Fruit fly (Drosophila melanogaster): ENCODE data around the gene sfl.

sfl gene

DNA sequence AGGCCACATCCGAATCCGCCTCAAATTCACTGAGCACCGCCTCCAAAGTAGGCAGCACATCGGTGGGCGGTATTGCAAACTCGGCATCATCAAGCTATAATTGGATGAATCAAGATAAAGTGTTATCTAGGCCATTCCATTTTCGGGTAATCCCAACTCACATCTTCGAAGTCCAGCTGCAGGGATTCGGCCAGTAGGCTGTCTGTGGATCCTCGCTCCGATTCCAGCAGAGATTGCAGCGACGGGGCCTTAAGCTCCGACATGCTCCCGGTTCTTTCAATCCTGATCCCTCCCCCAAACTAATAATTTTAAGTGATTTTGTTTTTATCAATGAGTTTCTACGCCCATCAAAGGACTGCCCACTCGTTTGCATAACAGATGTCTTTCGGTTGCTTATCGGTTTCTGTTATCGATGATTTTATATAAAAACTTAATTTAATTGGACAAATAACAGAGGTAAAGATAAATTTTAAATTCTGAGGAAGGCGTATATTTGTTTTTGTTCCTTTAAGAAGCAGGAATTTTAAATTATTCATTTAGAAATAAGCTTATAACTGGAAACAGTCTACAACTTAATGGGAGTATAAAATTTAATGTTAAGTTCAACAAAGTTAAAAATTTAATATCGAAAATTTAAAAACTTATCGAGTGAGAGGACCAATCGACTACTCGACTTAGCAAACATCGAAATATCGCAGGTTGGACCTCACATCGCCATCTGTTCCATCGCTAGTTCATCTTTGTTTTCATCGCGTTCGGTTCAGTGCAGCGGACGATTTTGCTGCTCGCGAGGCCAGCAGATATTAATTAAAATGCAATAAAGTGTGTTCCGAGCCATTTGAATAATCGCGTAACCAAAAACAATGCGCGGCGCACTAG lies at the start of gene sfl, which contains the start of gene Vps8:
Gene sfl, plus strand, starts transcription at position 753 of the 879 bp plus-strand sequence.
Gene Vps8, minus strand, starts transcription at position 370 of the 879 bp plus-strand sequence.
- TF ChIP-seq pan (optimal IDR thresholded peaks at IDR 0.05) (no peak), Dll (optimal IDR thresholded peaks at IDR 0.05) (no peak), CG8478 (optimal IDR thresholded peaks at IDR 0.05) (no peak), EcR (GFP tag; optimal IDR thresholded peaks at IDR 0.05) (no peak), usp (GFP tag; optimal IDR thresholded peaks at IDR 0.05) (no peak), psq (optimal IDR thresholded peaks at IDR 0.05) (no peak)

DNA sequence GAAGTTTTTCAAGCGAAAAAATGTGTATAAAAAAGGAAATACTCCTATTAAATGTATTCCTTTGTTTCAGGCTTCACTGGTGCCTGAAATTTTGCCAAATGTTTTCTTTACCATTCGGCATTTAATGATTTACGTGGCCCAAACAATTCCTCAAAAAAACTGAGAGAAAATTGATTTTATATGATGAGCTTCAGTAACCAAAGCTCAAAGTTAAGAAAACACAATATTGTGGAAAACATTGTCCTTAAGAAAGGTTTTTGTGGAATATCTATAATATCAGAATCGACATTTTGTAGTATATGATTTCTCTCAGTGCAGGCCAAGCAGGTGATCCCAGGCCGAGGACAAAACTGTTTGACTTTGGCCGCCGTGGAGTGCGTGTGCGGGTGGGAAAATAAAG lies 48.9 kb upstream of the sfl start:
- no peak for TF ChIP-seq pan (optimal IDR thresholded peaks at IDR 0.05)
- TF ChIP-seq Dll (optimal IDR thresholded peaks at IDR 0.05): no peak
- TF ChIP-seq psq (optimal IDR thresholded peaks at IDR 0.05): no peak
- no peak for TF ChIP-seq CG8478 (optimal IDR thresholded peaks at IDR 0.05)
- TF ChIP-seq usp (GFP tag; optimal IDR thresholded peaks at IDR 0.05): no peak
- no peak for TF ChIP-seq EcR (GFP tag; optimal IDR thresholded peaks at IDR 0.05)

DNA sequence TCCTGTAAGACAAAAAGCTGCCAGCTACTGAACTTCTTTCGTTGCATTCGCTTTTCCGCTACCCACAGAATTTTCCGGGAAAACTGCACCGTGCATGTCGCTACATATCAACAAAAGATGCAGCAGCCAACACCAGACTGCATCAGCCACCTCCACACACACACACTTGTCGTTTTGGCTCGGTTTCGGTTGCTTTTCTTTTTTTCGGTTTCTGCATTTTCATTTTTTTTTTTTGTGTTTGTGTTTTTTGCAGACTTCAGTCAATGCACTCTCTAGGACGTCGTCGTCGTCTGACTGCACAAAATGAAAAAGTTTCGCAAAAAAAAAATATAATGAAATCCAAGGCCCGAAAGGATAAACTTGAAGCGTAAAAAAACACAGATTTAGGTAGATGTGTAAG lies 48.3 kb upstream of the sfl start:
- TF ChIP-seq CG8478 (optimal IDR thresholded peaks at IDR 0.05) (no peak), usp (GFP tag; optimal IDR thresholded peaks at IDR 0.05) (no peak)

DNA sequence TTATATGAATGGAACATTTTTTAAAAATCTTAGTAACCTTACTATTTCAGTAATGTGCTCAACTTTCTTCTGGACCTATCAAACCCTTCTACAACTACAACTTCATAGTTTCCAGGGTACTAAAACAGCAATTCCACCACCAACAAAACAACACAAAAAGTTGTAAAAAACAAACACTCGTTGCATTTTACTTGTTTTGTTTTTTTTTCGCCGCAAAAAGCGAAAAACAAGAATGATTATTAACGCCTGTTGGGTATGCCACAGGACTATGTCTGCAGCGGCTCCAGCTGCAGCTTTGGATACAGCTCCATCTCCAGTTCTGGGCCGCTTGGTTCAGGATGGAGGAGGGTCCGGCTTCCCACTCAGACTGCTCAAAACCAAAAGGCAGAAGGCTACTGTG lies 47.8 kb upstream of the sfl start:
- TF ChIP-seq CG8478 (optimal IDR thresholded peaks at IDR 0.05) (no peak), EcR (GFP tag; optimal IDR thresholded peaks at IDR 0.05) (no peak), usp (GFP tag; optimal IDR thresholded peaks at IDR 0.05) (no peak), psq (optimal IDR thresholded peaks at IDR 0.05) (no peak), Dll (optimal IDR thresholded peaks at IDR 0.05) (no peak), pan (optimal IDR thresholded peaks at IDR 0.05) (no peak)

DNA sequence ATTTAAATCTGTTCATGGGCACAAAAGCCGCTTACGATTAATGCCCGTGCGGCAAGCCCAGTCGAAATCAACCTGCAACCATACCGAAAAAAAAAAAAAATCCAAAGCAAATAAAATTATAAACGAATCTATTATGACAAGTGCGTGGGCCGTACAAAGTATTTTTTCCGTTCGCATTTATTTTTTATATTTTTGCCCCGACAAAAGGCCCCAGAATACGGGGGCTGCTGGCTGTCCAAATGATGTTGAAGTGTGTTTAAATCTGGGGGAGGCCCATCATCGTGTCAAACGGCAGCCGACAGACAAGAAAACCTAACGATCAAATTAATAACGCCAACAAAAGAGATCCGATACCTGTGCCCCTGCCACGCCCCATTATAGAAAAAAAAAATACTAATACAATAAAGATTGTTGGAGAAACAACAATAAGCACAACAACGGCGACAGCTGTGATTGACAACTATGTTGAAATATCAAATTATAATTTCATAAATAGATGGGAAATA lies 46.3 kb upstream of the sfl start:
- no peak for TF ChIP-seq EcR (GFP tag; optimal IDR thresholded peaks at IDR 0.05)
- no peak for TF ChIP-seq usp (GFP tag; optimal IDR thresholded peaks at IDR 0.05)
- TF ChIP-seq CG8478 (optimal IDR thresholded peaks at IDR 0.05): no peak
- TF ChIP-seq Dll (optimal IDR thresholded peaks at IDR 0.05): no peak
- no peak for TF ChIP-seq pan (optimal IDR thresholded peaks at IDR 0.05)
- no peak for TF ChIP-seq psq (optimal IDR thresholded peaks at IDR 0.05)

DNA sequence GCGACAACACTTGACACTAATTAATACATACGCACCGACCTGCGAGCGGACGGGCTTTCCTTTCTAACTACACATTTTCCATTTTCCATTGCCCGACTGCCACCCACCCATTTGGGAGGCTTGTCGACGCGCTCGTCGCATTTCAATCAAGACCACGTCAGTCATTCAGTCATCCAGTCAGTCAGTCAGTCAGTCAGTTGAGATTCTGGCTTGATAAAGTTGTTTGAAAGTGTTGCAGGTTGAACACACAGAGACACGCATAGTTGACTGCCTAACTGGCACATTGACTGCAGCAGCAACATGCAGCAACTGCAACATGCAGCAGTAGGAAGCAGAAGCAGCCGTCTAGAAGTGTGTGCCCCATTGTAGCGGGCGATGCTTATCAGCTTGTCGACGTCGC lies 43.9 kb upstream of the sfl start:
- TF ChIP-seq Dll (optimal IDR thresholded peaks at IDR 0.05): no peak
- TF ChIP-seq usp (GFP tag; optimal IDR thresholded peaks at IDR 0.05): no peak
- TF ChIP-seq pan (optimal IDR thresholded peaks at IDR 0.05): no peak
- no peak for TF ChIP-seq psq (optimal IDR thresholded peaks at IDR 0.05)
- TF ChIP-seq CG8478 (optimal IDR thresholded peaks at IDR 0.05): no peak
- no peak for TF ChIP-seq EcR (GFP tag; optimal IDR thresholded peaks at IDR 0.05)

DNA sequence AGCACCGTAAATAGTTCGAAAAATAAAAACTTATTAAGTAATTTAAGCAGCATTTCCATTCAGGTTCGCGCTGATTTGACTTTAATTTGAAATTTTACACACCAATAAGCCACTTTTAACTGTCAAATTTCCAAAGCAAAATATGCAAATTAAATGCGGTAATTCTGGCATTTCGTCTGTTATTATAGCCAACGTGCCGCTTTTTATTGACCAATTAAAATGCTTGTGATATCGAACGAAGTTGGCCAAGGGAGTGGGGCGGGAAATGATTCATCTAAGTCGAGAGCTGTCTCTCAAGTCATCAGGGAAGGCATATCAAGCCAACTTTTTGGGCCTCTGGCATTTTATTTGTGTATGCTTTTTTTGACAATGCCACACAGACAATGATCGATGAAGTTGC lies 43.1 kb upstream of the sfl start:
- TF ChIP-seq pan (optimal IDR thresholded peaks at IDR 0.05): no peak
- no peak for TF ChIP-seq EcR (GFP tag; optimal IDR thresholded peaks at IDR 0.05)
- no peak for TF ChIP-seq CG8478 (optimal IDR thresholded peaks at IDR 0.05)
- TF ChIP-seq usp (GFP tag; optimal IDR thresholded peaks at IDR 0.05): no peak
- TF ChIP-seq psq (optimal IDR thresholded peaks at IDR 0.05): no peak
- TF ChIP-seq Dll (optimal IDR thresholded peaks at IDR 0.05): no peak

DNA sequence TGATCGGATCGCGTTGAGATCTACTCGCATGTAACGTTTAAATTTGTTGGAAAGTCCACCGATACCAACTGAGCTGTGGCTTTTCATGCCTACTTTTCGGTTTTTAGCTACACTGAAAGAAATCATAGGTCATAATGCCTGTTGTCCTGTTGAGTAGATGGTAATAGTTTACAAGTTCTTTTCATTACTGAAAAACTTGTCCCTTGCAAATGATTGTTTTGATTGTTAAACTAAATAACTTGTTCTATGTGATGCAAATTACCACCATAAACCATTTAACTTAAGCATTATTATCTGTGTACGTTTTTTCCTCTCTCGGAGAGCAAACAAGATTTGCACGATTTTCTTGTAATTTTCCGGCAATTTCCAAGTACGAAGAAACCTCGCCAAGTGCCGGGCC lies 42.0 kb upstream of the sfl start:
- TF ChIP-seq EcR (GFP tag; optimal IDR thresholded peaks at IDR 0.05) (no peak), CG8478 (optimal IDR thresholded peaks at IDR 0.05) (no peak), Dll (optimal IDR thresholded peaks at IDR 0.05) (no peak), pan (optimal IDR thresholded peaks at IDR 0.05) (no peak), usp (GFP tag; optimal IDR thresholded peaks at IDR 0.05) (no peak), psq (optimal IDR thresholded peaks at IDR 0.05) (no peak)

DNA sequence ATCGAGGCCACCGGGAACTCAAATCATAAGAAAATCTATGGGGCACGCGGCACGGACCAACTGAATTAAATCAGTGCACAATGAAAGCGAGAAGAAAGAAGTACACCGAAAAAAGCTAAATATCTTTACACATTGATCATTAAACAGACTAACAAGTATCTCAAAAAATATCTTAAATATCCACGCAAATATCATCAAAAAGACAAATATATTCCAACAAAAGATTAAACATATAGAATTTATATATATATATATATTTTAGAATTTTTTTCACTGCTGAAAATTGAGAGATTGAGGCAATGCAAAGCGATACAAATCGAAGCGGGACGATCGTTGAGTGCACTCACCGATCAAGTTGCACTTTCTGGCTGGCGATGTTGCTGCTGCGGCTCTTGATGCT lies 40.1 kb upstream of the sfl start:
- TF ChIP-seq Dll (optimal IDR thresholded peaks at IDR 0.05) (no peak), usp (GFP tag; optimal IDR thresholded peaks at IDR 0.05) (no peak), pan (optimal IDR thresholded peaks at IDR 0.05) (no peak), psq (optimal IDR thresholded peaks at IDR 0.05) (no peak), EcR (GFP tag; optimal IDR thresholded peaks at IDR 0.05) (no peak), CG8478 (optimal IDR thresholded peaks at IDR 0.05) (no peak)

DNA sequence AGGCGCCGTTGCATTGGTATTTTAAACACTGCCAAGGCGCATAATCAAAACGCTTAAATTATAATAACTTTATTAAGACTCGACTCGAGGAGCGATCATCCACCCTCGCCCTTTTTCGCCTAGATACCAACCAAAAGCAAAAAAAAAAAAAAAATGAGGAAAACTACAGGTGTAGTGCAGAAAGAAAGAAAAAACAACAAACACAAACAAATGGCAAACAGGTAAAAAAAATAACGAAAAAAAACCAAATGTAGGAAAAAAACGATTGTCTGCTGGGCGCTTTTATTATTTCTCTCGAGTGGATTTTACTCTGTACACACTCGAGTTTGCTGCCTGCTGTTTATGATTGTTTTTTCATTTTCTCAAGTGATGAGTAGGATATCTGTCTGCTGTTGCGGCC lies 38.3 kb upstream of the sfl start:
- no peak for TF ChIP-seq pan (optimal IDR thresholded peaks at IDR 0.05)
- no peak for TF ChIP-seq psq (optimal IDR thresholded peaks at IDR 0.05)
- no peak for TF ChIP-seq usp (GFP tag; optimal IDR thresholded peaks at IDR 0.05)
- no peak for TF ChIP-seq EcR (GFP tag; optimal IDR thresholded peaks at IDR 0.05)
- no peak for TF ChIP-seq CG8478 (optimal IDR thresholded peaks at IDR 0.05)
- TF ChIP-seq Dll (optimal IDR thresholded peaks at IDR 0.05): no peak

DNA sequence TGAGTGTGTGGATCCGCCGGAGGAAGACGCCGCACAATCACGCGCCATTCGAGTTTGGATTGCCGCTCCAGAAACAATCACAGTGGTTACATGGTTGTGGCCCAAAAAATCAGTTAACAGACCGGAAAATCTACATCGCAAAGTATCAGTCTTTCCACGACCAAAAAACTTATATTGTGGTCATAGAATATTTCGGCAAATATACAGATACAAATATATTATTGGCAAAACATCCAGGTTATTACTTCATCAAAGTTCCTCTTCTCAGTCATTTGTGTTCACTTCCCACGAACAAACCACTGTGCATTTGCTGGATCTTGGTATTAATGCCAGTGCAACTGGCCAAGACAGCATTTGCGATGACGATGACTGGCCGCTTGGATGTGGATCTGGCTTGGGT lies 37.6 kb upstream of the sfl start:
- TF ChIP-seq Dll (optimal IDR thresholded peaks at IDR 0.05) (no peak), usp (GFP tag; optimal IDR thresholded peaks at IDR 0.05) (no peak), CG8478 (optimal IDR thresholded peaks at IDR 0.05) (no peak), psq (optimal IDR thresholded peaks at IDR 0.05) (no peak), pan (optimal IDR thresholded peaks at IDR 0.05) (no peak), EcR (GFP tag; optimal IDR thresholded peaks at IDR 0.05) (no peak)

DNA sequence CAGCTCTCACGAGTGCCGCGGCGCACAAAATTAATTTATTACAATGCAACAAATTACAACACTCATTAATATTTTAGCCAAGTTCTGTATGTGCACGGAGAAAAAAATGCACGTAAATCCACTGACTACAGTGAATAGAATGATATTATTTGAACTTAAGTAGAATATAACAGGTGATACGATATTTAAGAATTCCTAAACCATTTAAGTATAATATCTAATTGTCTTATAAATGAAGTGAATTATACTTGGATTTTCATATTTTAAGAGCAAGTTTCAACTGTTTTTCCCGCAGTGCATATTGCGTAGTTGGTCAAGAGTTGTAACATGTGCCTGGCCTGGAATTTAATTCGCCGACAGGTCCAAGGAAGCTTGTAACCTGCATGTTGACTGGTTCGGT lies 36.8 kb upstream of the sfl start:
- no peak for TF ChIP-seq pan (optimal IDR thresholded peaks at IDR 0.05)
- TF ChIP-seq usp (GFP tag; optimal IDR thresholded peaks at IDR 0.05): no peak
- TF ChIP-seq EcR (GFP tag; optimal IDR thresholded peaks at IDR 0.05): no peak
- no peak for TF ChIP-seq Dll (optimal IDR thresholded peaks at IDR 0.05)
- no peak for TF ChIP-seq psq (optimal IDR thresholded peaks at IDR 0.05)
- no peak for TF ChIP-seq CG8478 (optimal IDR thresholded peaks at IDR 0.05)

Data from whole organism.